Worm (Caenorhabditis elegans) whole organism, L4 larva: ENCODE data around the gene W06G6.9.
"Not testable (repeated sequence)": the region's sequence is repeated elsewhere in the genome, so short reads cannot be mapped to it uniquely, and the experiment has no call there.

Experiments
- aha-1 ChIP-seq: fragments of 150-350 bp; peaks from one replicate; lab custom pipeline; 2014; ENCODE audit warnings: missing biosample characterization, missing genetic modification characterization
- arid-1 ChIP-seq: fragments of 200-800 bp; sonication (Bioruptor generic); conservative IDR thresholded peaks from 2 replicates; pipeline ENCODE4 v1.3.6; 2022; ENCODE audit warnings: missing genetic modification reagents, missing genetic modification characterization, missing compliant biosample characterization
- pha-4 ChIP-seq, 2 experiments: fragments of 150-350 bp in 1 of 2; fragments of 200-800 bp in 1 of 2; sonication (Bioruptor generic) in 1 of 2; IDR thresholded peaks in 1 of 2; optimal IDR thresholded peaks in 1 of 2; 2 replicates each; pipeline versions ENCODE4 v1.3.6 to Lab custom; 2014 to 2022; ENCODE audit warnings: missing genetic modification characterization in 2 of 2, missing genetic modification reagents in 2 of 2, missing biosample characterization in 1 of 2, missing compliant biosample characterization in 1 of 2
- saeg-2 ChIP-seq: fragments of 200-800 bp; sonication (Bioruptor generic); IDR thresholded peaks from 2 replicates; pipeline ENCODE4 v1.3.6; 2022; ENCODE audit warnings: missing genetic modification reagents, missing genetic modification characterization, missing compliant biosample characterization
- snpc-4 ChIP-seq: fragments of 150-350 bp; optimal IDR thresholded peaks from 2 replicates; lab custom pipeline; 2014; ENCODE audit warnings: missing biosample characterization, missing genetic modification characterization

Gene W06G6.9

ce11 chrV:16597344-16597869, 48.9 kb downstream of the W06G6.9 start:
- 0 out of 2 replicates have a peak, but pooled peaks have one; percentile 16 for TF ChIP-seq arid-1
- TF ChIP-seq pha-4 (GFP tag; IDR thresholded peaks at IDR 0.05; lab: Robert Waterston, UW): peak; percentile 14; the same call in 1 of the 2 replicates
- TF ChIP-seq pha-4 (tag; optimal IDR thresholded peaks at IDR 0.05; lab: Kevin White, UChicago): not testable (repeated sequence)

- TF ChIP-seq saeg-2 (no peak), snpc-4 (tag; lab: Kevin White, UChicago) (no peak), aha-1 (tag; lab: Kevin White, UChicago) (peak; percentile 52)
Observed at ce11 chrV:16596102-16596501, 50.2 kb downstream of the W06G6.9 start.
